Fruit fly (Drosophila melanogaster): ENCODE measurements around the gene Gyc32E.

Gene Gyc32E

dm6 chr2L:11123499-11123898, 25.4 kb downstream of the Gyc32E start, which contains the start of the genes Csl4 and Nup160:
Gene Csl4 (minus strand): TSS chr2L:11123567.
Gene Nup160 (plus strand): TSS chr2L:11123777.
- TF ChIP-seq pan (optimal IDR thresholded peaks at IDR 0.05), result no peak
- TF ChIP-seq CG8478 (optimal IDR thresholded peaks at IDR 0.05), result no peak
- TF ChIP-seq EcR (GFP tag; optimal IDR thresholded peaks at IDR 0.05), result no peak
- no peak for TF ChIP-seq Dll (optimal IDR thresholded peaks at IDR 0.05)
- no peak for TF ChIP-seq psq (optimal IDR thresholded peaks at IDR 0.05)
- TF ChIP-seq usp (GFP tag; optimal IDR thresholded peaks at IDR 0.05), result no peak

- TF ChIP-seq EcR (GFP tag; optimal IDR thresholded peaks at IDR 0.05) (no peak), psq (optimal IDR thresholded peaks at IDR 0.05) (no peak), pan (optimal IDR thresholded peaks at IDR 0.05) (no peak), Dll (optimal IDR thresholded peaks at IDR 0.05) (no peak), CG8478 (optimal IDR thresholded peaks at IDR 0.05) (no peak), usp (GFP tag; optimal IDR thresholded peaks at IDR 0.05) (no peak)
These were observed 27.3 kb downstream of the Gyc32E start, which contains the start of gene Dnaaf4 for dm6 chr2L:11121614-11122013. Gene Dnaaf4 (minus strand): TSS chr2L:11121714.

dm6 chr2L:11119966-11120517, 28.9 kb downstream of the Gyc32E start, which contains the start of gene CG6230:
Gene CG6230 (minus strand): TSS chr2L:11120319.
- TF ChIP-seq Dll (optimal IDR thresholded peaks at IDR 0.05) (no peak), EcR (GFP tag; optimal IDR thresholded peaks at IDR 0.05) (no peak), pan (optimal IDR thresholded peaks at IDR 0.05) (no peak), CG8478 (optimal IDR thresholded peaks at IDR 0.05) (no peak)

- TF ChIP-seq usp (GFP tag; optimal IDR thresholded peaks at IDR 0.05), result no peak
- no peak for TF ChIP-seq Dll (optimal IDR thresholded peaks at IDR 0.05)
- TF ChIP-seq pan (optimal IDR thresholded peaks at IDR 0.05), result no peak
- no peak for TF ChIP-seq EcR (GFP tag; optimal IDR thresholded peaks at IDR 0.05)
- TF ChIP-seq psq (optimal IDR thresholded peaks at IDR 0.05), result no peak
- no peak for TF ChIP-seq CG8478 (optimal IDR thresholded peaks at IDR 0.05)
These were observed 35.2 kb downstream of the Gyc32E start, which contains the start of gene Gr32a for dm6 chr2L:11113714-11114113. Gene Gr32a (plus strand): TSS chr2L:11114014.

- TF ChIP-seq EcR (GFP tag; optimal IDR thresholded peaks at IDR 0.05) (no peak), pan (optimal IDR thresholded peaks at IDR 0.05) (no peak), Dll (optimal IDR thresholded peaks at IDR 0.05) (no peak), CG8478 (optimal IDR thresholded peaks at IDR 0.05) (no peak), psq (optimal IDR thresholded peaks at IDR 0.05) (no peak), usp (GFP tag; optimal IDR thresholded peaks at IDR 0.05) (no peak)
These were observed 35.8 kb downstream of the Gyc32E start, which contains the start of gene Idua for dm6 chr2L:11113011-11113528. Gene Idua (minus strand): TSS chr2L:11113061.

- TF ChIP-seq pan (optimal IDR thresholded peaks at IDR 0.05) (no peak), Dll (optimal IDR thresholded peaks at IDR 0.05) (no peak), CG8478 (optimal IDR thresholded peaks at IDR 0.05) (no peak), usp (GFP tag; optimal IDR thresholded peaks at IDR 0.05) (no peak), EcR (GFP tag; optimal IDR thresholded peaks at IDR 0.05) (no peak), psq (optimal IDR thresholded peaks at IDR 0.05) (no peak)
These were observed 42.3 kb downstream of the Gyc32E start, which contains the start of gene Reps for dm6 chr2L:11106562-11106962. Gene Reps (minus strand): TSS chr2L:11106645.

dm6 chr2L:11105320-11105719, 43.6 kb downstream of the Gyc32E start:
- TF ChIP-seq psq (optimal IDR thresholded peaks at IDR 0.05) (no peak), CG8478 (optimal IDR thresholded peaks at IDR 0.05) (no peak), usp (GFP tag; optimal IDR thresholded peaks at IDR 0.05) (no peak), EcR (GFP tag; optimal IDR thresholded peaks at IDR 0.05) (no peak), pan (optimal IDR thresholded peaks at IDR 0.05) (no peak)

dm6 chr2L:11100516-11101061, 48.3 kb downstream of the Gyc32E start, which contains the start of gene Ge-1:
Gene Ge-1 (minus strand): TSS chr2L:11100888.
- no peak for TF ChIP-seq pan (optimal IDR thresholded peaks at IDR 0.05)
- no peak for TF ChIP-seq EcR (GFP tag; optimal IDR thresholded peaks at IDR 0.05)
- no peak for TF ChIP-seq Dll (optimal IDR thresholded peaks at IDR 0.05)
- no peak for TF ChIP-seq CG8478 (optimal IDR thresholded peaks at IDR 0.05)
- no peak for TF ChIP-seq psq (optimal IDR thresholded peaks at IDR 0.05)
- TF ChIP-seq usp (GFP tag; optimal IDR thresholded peaks at IDR 0.05), result no peak

- TF ChIP-seq pan (optimal IDR thresholded peaks at IDR 0.05) (no peak), usp (GFP tag; optimal IDR thresholded peaks at IDR 0.05) (no peak), EcR (GFP tag; optimal IDR thresholded peaks at IDR 0.05) (no peak), CG8478 (optimal IDR thresholded peaks at IDR 0.05) (no peak), Dll (optimal IDR thresholded peaks at IDR 0.05) (no peak), psq (optimal IDR thresholded peaks at IDR 0.05) (no peak)
These were observed 57.8 kb downstream of the Gyc32E start, which contains the start of gene Wdr59 for dm6 chr2L:11091111-11091510. Gene Wdr59 (plus strand): TSS chr2L:11091444.
